Worm (Caenorhabditis elegans) whole organism, dauer: ENCODE data around the gene srg-27.

ENCODE experiments used
- unc-62 ChIP-seq: sonication (generic microtip); optimal IDR thresholded peaks from 2 replicates; lab custom pipeline; 2017; ENCODE audit warnings: missing biosample characterization, missing genetic modification reagents, missing genetic modification characterization

srg-27 gene

ce11 chrV:5339497-5339896 is at the start of gene srg-27:
TSS of gene srg-27 (plus strand) at chrV:5339797.
- TF ChIP-seq unc-62 (GFP tag; lab: Kevin White, UChicago): no peak

- no peak for TF ChIP-seq unc-62 (GFP tag; lab: Kevin White, UChicago)
These were observed 43.7 kb upstream of the srg-27 start for ce11 chrV:5295940-5296339.

- no peak for TF ChIP-seq unc-62 (GFP tag; lab: Kevin White, UChicago)
These were observed 41.9 kb upstream of the srg-27 start for ce11 chrV:5297740-5298139.

- no peak for TF ChIP-seq unc-62 (GFP tag; lab: Kevin White, UChicago)
These were observed 38.4 kb upstream of the srg-27 start for ce11 chrV:5301226-5301625.

DNA sequence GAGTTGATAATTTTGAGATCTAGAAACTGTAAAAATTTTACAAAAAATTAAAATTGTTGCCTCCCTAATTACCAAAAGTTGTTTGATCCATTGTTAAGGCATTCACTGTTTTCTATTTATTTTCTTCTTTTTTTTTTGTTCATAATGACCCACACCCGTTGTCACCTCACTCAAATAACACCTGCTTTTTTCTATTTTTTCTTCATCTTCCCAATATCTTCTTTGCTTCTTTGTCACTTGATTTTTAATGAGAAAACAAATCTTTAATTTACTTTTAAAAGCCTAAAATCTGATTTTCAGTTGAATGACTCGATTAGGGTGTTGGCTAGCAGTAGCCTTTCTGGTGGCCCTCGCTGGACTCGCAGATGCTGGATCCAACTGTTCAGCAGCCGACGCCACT is 36.2 kb upstream of the srg-27 start, which contains the start of gene ncx-2:
ncx-2 (plus strand) TSS at position 301 of the 400 bp plus-strand sequence.
- no peak for TF ChIP-seq unc-62 (GFP tag; lab: Kevin White, UChicago)

ce11 chrV:5304366-5304765 is 35.2 kb upstream of the srg-27 start:
- no peak for TF ChIP-seq unc-62 (GFP tag; lab: Kevin White, UChicago)

ce11 chrV:5311635-5312034 is 28.0 kb upstream of the srg-27 start, which contains the start of gene C10G8.4:
TSS of gene C10G8.4 (plus strand) at chrV:5311935.
- no peak for TF ChIP-seq unc-62 (GFP tag; lab: Kevin White, UChicago)

DNA sequence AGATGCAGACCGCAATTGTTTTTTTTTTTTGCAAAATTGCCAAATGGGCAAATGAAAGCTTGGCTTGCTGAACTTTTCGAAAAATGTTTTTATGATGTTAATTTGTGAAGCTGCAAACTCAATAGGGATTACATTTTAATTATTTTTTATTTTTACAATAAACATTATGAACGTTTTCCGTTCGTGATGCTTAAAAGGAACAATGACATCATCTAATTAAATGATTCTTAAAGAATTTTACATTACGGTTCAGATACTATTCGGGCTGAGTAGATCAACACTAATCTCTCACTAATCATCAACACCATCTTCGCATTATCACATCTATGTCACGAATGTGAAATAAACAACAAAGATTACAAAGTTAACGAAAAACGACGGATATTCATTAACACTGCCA is 27.1 kb upstream of the srg-27 start, which contains the start of gene C10G8.3:
C10G8.3 (plus strand) TSS at position 301 of the 400 bp plus-strand sequence.
- no peak for TF ChIP-seq unc-62 (GFP tag; lab: Kevin White, UChicago)

DNA sequence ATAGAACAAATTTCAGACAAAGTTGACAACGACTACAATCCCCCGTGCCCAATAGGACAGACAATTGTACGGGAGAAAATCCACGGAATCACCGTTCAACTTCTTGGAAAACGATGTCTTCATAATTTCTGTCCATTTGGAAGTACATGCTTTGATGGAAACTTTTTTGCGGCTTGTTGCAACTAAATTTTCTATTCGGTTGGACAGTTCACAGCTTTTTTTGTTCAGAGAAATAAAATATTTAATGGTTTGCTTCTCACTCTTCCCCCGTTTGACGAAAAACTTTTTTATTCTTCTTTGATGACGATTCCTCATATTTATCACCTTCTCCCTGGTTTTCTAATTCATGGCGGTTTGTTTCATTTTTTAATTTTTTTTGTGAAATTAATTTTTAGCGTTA is 25.5 kb upstream of the srg-27 start, which contains the start of gene C10G8.2:
C10G8.2 (plus strand) TSS at position 301 of the 400 bp plus-strand sequence.
- no peak for TF ChIP-seq unc-62 (GFP tag; lab: Kevin White, UChicago)

- no peak for TF ChIP-seq unc-62 (GFP tag; lab: Kevin White, UChicago)
These were observed 21.2 kb upstream of the srg-27 start for ce11 chrV:5318349-5318748.

DNA sequence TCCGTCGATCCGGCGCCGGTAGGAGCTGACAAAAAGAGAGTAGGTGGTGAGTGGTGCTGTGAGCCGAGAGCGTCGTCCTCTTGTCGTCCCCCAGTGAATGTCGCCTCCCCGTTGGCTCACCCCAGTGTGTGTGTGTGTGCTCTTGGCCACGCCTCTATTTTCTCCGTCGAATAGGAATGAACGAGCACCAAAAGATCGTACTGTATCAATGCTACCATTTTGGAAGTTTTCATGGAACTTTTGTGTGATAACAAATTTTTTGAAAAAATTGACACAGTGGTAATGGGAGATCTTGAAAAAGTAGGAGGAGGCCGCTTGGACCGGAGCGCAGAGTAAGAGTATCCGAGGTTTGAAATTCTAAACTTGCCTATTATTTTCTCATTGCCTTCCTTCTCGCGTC is 20.1 kb upstream of the srg-27 start, which contains the start of gene ceh-34:
ceh-34 (minus strand) TSS at position 101 of the 400 bp plus-strand sequence.
- no peak for TF ChIP-seq unc-62 (GFP tag; lab: Kevin White, UChicago)

ce11 chrV:5322815-5323214 is 16.8 kb upstream of the srg-27 start:
- no peak for TF ChIP-seq unc-62 (GFP tag; lab: Kevin White, UChicago)

ce11 chrV:5324566-5324965 is 15.0 kb upstream of the srg-27 start, which contains the start of gene ceh-33:
TSS of gene ceh-33 (minus strand) at chrV:5324666.
- TF ChIP-seq unc-62 (GFP tag; lab: Kevin White, UChicago): no peak

DNA sequence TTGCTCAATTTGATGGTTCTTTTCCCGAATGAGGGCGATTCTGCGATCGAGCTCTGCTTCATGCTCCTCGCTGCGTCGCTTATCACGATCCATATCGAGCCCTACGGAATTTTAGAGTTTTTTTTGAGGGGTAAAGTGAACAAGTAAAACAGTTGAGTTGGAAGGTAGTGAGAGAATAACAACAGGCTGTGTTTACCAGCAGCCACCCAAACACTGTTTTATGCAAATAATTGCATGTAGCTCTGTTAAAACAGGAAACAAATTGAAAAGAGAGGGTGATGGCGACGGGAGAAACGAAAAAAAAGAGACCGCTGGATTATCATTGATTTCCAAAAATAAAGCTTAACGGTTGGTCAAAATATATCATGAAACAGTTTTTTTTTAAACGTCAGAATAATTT is 11.3 kb upstream of the srg-27 start, which contains the start of gene C10G8.8:
C10G8.8 (minus strand) TSS at position 101 of the 400 bp plus-strand sequence.
- TF ChIP-seq unc-62 (GFP tag; lab: Kevin White, UChicago): no peak

DNA sequence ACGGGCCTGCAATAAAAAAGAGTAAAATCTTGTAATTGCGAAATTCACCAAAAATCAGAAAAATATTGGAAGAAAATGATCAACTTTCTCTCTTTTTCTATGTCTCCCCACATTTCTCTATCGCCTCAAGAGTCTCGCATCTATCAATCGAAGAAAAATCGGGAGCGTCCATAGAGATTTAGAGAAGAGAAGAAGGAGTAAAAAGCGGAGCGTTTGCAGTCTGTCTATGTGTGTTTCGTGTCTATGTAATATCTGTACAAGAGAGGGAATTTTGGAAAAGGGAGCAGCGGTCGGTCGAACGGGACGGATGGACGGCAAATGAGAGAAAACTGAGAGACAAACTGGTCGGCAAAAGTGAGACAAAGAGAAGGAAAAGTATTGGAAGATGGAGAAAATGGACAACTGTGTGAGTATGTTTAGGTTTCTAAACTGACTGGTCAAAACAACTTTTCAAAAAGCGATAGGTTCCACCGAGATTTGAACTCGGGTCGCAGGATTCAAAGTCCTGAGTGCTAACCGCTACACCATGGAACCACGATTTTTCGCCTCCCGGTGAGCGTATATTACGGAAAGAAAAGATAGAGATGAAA is 9.8 kb upstream of the srg-27 start:
- no peak for TF ChIP-seq unc-62 (GFP tag; lab: Kevin White, UChicago)

DNA sequence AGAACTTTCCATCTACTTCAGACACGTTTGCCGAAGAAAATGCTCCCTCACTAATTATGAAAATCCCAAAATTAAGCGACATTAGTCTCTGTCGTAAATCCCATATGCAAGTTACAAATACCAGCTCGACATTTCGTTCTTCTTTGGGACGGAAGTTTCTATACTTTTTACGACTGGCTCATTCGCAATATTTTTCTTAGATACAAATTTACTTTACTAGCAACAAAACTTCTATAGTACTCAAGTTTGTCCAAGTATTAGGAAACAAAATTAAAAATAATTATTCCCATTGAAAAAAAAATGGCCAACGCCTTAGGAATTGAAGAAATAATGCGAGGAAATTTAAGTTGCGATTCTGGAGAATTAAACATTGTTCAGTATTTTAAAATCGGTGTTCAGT is 8.6 kb upstream of the srg-27 start, which contains the start of gene srg-26:
srg-26 (plus strand) TSS at position 301 of the 400 bp plus-strand sequence.
- no peak for TF ChIP-seq unc-62 (GFP tag; lab: Kevin White, UChicago)

- no peak for TF ChIP-seq unc-62 (GFP tag; lab: Kevin White, UChicago)
These were observed 5.0 kb upstream of the srg-27 start, which contains the start of gene srg-28 for ce11 chrV:5334588-5334987. TSS of gene srg-28 (plus strand) at chrV:5334888.
